Worm (Caenorhabditis elegans): ENCODE results near the gene Y38F1A.8.
A peak's percentile ranks its signal among the peaks of the same experiment; 100 is the strongest.

Gene Y38F1A.8

DNA sequence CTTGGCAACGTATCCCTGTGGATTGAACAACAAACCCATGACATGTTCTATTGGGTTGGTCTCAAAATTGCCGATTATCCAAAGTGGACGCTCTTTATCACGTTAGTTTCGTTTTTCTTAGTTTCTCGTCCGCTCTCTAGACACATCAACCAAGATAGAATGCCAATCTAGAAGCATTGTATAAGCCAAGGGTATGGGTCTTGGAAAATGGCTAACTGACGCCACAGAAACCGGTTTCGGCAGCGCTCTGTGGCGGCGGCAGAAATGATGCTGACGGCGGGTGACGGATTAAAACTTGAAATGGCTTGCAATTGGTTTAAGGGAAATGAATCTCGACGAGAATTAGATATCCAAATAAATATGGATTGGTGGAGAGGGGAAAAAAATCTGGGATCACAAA lies 35.1 kb downstream of the Y38F1A.8 start:
- TF ChIP-seq sma-3 (GFP tag; optimal IDR thresholded peaks at IDR 0.05) (no peak), peb-1 (tag; optimal IDR thresholded peaks at IDR 0.05) (peak; percentile 33), skn-1 (tag; optimal IDR thresholded peaks at IDR 0.05) (no peak), R02D3.7 (tag; optimal IDR thresholded peaks at IDR 0.05) (no peak), aly-2 (tag; optimal IDR thresholded peaks at IDR 0.05) (no peak), nhr-21 (tag; optimal IDR thresholded peaks at IDR 0.05) (peak; percentile 27), sem-4 (tag; optimal IDR thresholded peaks at IDR 0.05) (no peak), nhr-10 (tag; optimal IDR thresholded peaks at IDR 0.05) (no peak)

ce11 chrII:12965538-12965588 lies 35.3 kb downstream of the Y38F1A.8 start, which contains the start of gene ptr-18:
Gene ptr-18 (plus strand): TSS chrII:12965546.
- TF ChIP-seq lin-39 (tag; optimal IDR thresholded peaks at IDR 0.05) (no peak), mdl-1 (tag; optimal IDR thresholded peaks at IDR 0.05) (no peak), nhr-23 (tag; optimal IDR thresholded peaks at IDR 0.05) (no peak), nhr-77 (tag; optimal IDR thresholded peaks at IDR 0.05) (no peak), ztf-1 (GFP tag; conservative IDR thresholded peaks at IDR 0.05) (no peak), R02D3.7 (tag; optimal IDR thresholded peaks at IDR 0.05) (no peak), snpc-4 (tag; optimal IDR thresholded peaks at IDR 0.05) (no peak), crh-2 (tag; optimal IDR thresholded peaks at IDR 0.05) (no peak), ceh-82 (tag; optimal IDR thresholded peaks at IDR 0.05) (no peak), mbf-1 (tag; optimal IDR thresholded peaks at IDR 0.05) (no peak), Y55F3AM.14 (GFP tag; optimal IDR thresholded peaks at IDR 0.05) (no peak), egl-27 (tag; optimal IDR thresholded peaks at IDR 0.05) (no peak), nhr-25 (tag; optimal IDR thresholded peaks at IDR 0.05) (no peak), elt-1 (tag; optimal IDR thresholded peaks at IDR 0.05) (no peak), nhr-21 (tag; optimal IDR thresholded peaks at IDR 0.05) (no peak)

- TF ChIP-seq lsy-2 (tag; optimal IDR thresholded peaks at IDR 0.05), result no peak
- TF ChIP-seq elt-1 (tag; optimal IDR thresholded peaks at IDR 0.05), result peak; percentile 75
- TF ChIP-seq nhr-6 (tag; optimal IDR thresholded peaks at IDR 0.05), result no peak
Observed at ce11 chrII:12965138-12965537, 35.5 kb downstream of the Y38F1A.8 start.

ce11 chrII:12961743-12962142 lies 38.9 kb downstream of the Y38F1A.8 start:
- TF ChIP-seq sem-4 (tag; optimal IDR thresholded peaks at IDR 0.05), result no peak
- no peak for TF ChIP-seq dmd-4 (tag; optimal IDR thresholded peaks at IDR 0.05)
- no peak for TF ChIP-seq zag-1 (tag; optimal IDR thresholded peaks at IDR 0.05)
- TF ChIP-seq blmp-1 (tag; optimal IDR thresholded peaks at IDR 0.05; ENCODE audit: insufficient read depth), result peak; percentile 30

ce11 chrII:12961293-12961692 lies 39.4 kb downstream of the Y38F1A.8 start:
- peak; percentile 31 for TF ChIP-seq nhr-21 (tag; optimal IDR thresholded peaks at IDR 0.05)
- TF ChIP-seq alr-1 (tag; optimal IDR thresholded peaks at IDR 0.05), result no peak
- peak; percentile 64 for TF ChIP-seq nhr-25 (tag; optimal IDR thresholded peaks at IDR 0.05)
- no peak for TF ChIP-seq sem-4 (tag; optimal IDR thresholded peaks at IDR 0.05)
- no peak for TF ChIP-seq ceh-82 (tag; optimal IDR thresholded peaks at IDR 0.05)
- TF ChIP-seq gmeb-1 (tag; optimal IDR thresholded peaks at IDR 0.05), result no peak
- TF ChIP-seq R02D3.7 (tag; optimal IDR thresholded peaks at IDR 0.05), result no peak
- no peak for TF ChIP-seq snpc-4 (tag; optimal IDR thresholded peaks at IDR 0.05)
- TF ChIP-seq blmp-1 (tag; optimal IDR thresholded peaks at IDR 0.05; ENCODE audit: insufficient read depth), result peak; percentile 1

DNA sequence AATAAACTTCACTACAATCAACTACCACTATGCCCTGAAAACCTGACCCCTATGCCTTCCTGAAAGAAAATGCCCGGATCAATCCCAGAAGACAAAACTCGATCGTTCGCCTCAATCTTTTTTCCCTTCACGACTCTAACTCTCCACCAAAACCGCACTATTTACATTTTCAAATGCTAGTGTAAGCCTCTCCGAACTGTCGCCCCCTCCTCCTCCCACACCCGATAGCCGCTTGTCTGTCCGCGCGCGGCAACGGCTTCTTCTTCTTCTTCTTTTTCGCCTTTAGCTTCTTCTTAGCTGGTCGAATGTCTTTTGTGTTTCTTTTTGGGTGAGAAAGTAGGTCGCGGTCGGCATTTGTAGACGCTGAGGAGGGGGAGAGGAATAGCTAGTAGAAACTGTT lies 40.4 kb downstream of the Y38F1A.8 start:
- no peak for TF ChIP-seq C34F6.9 (tag; optimal IDR thresholded peaks at IDR 0.05)
- no peak for TF ChIP-seq ztf-1 (GFP tag; conservative IDR thresholded peaks at IDR 0.05)
- TF ChIP-seq sma-9 (GFP tag; optimal IDR thresholded peaks at IDR 0.05), result no peak
- TF ChIP-seq sma-9 (tag; optimal IDR thresholded peaks at IDR 0.05), result no peak
- no peak for TF ChIP-seq mab-5 (tag; optimal IDR thresholded peaks at IDR 0.05)
- TF ChIP-seq lsy-2 (tag; optimal IDR thresholded peaks at IDR 0.05), result no peak
- no peak for TF ChIP-seq egl-27 (tag; optimal IDR thresholded peaks at IDR 0.05)
- TF ChIP-seq lin-13 (GFP tag; optimal IDR thresholded peaks at IDR 0.05), result no peak
- no peak for TF ChIP-seq lin-39 (tag; optimal IDR thresholded peaks at IDR 0.05)
- TF ChIP-seq alr-1 (tag; optimal IDR thresholded peaks at IDR 0.05), result no peak

- TF ChIP-seq nhr-10 (tag; optimal IDR thresholded peaks at IDR 0.05) (no peak), crh-2 (tag; optimal IDR thresholded peaks at IDR 0.05) (no peak), zag-1 (tag; optimal IDR thresholded peaks at IDR 0.05) (no peak), ceh-82 (tag; optimal IDR thresholded peaks at IDR 0.05) (no peak), nhr-23 (tag; optimal IDR thresholded peaks at IDR 0.05) (no peak), unc-39 (tag; optimal IDR thresholded peaks at IDR 0.05) (no peak), C34F6.9 (tag; optimal IDR thresholded peaks at IDR 0.05) (no peak), F13H6.1 (tag; optimal IDR thresholded peaks at IDR 0.05) (no peak), snpc-4 (tag; optimal IDR thresholded peaks at IDR 0.05) (no peak), peb-1 (tag; optimal IDR thresholded peaks at IDR 0.05) (no peak), lin-39 (tag; optimal IDR thresholded peaks at IDR 0.05) (no peak), nhr-12 (tag; optimal IDR thresholded peaks at IDR 0.05) (no peak), aly-2 (tag; optimal IDR thresholded peaks at IDR 0.05) (no peak), ZK546.5 (tag; optimal IDR thresholded peaks at IDR 0.05) (no peak), mab-5 (tag; optimal IDR thresholded peaks at IDR 0.05) (no peak), R02D3.7 (tag; optimal IDR thresholded peaks at IDR 0.05) (no peak), ztf-4 (tag; optimal IDR thresholded peaks at IDR 0.05) (no peak), nhr-77 (tag; optimal IDR thresholded peaks at IDR 0.05) (no peak)
Observed at ce11 chrII:12954670-12955069, 46.0 kb downstream of the Y38F1A.8 start, which contains the start of the genes Y38F1A.1 and Y38F1A.2. Gene Y38F1A.1 (minus strand): TSS chrII:12954770. Gene Y38F1A.2 (plus strand): TSS chrII:12954958.

Data from whole organism, L2 larva.